Worm (Caenorhabditis elegans): Measurements from ENCODE around the gene W08G11.3.

ce11 chrV:16393728-16394127 lies 26.2 kb downstream of the W08G11.3 start, which contains the start of gene srd-63:
- TF ChIP-seq fkh-10 (GFP tag; optimal IDR thresholded peaks at IDR 0.05) (no peak), lim-6 (tag; optimal IDR thresholded peaks at IDR 0.05) (no peak), ama-1 (optimal IDR thresholded peaks at IDR 0.05) (no peak), pag-3 (tag; optimal IDR thresholded peaks at IDR 0.05; ENCODE audit: borderline replicate concordance) (no peak)

Data from whole organism, late embryonic.